Fruit fly (Drosophila melanogaster) whole organism, embryonic: ENCODE data around the gene Mical.

Experiments
- Atf6 ChIP-seq: fragments of 200-800 bp; sonication (Bioruptor generic); IDR thresholded peaks from 2 replicates; pipeline ENCODE4 v1.3.6; 2022; ENCODE audit warnings: missing biosample characterization, missing genetic modification characterization
- CG11504 ChIP-seq: fragments of 200-800 bp; sonication (Bioruptor generic); optimal IDR thresholded peaks from 3 replicates; lab custom pipeline; 2019; ENCODE audit warnings: missing biosample characterization, mild to moderate bottlenecking, missing genetic modification characterization, moderate library complexity
- CG16815 ChIP-seq: fragments of 200-800 bp; sonication (Bioruptor generic); optimal IDR thresholded peaks from 3 replicates; lab custom pipeline; 2017; ENCODE audit warnings: missing biosample characterization, mild to moderate bottlenecking, missing genetic modification characterization
- CG17361 ChIP-seq: fragments of 200-800 bp; sonication (Bioruptor generic); IDR thresholded peaks from 3 replicates; pipeline ENCODE4 v1.3.6; 2022; ENCODE audit warnings: missing biosample characterization, missing genetic modification characterization
- CG2875 ChIP-seq: fragments of 200-800 bp; sonication (Bioruptor generic); optimal IDR thresholded peaks from 2 replicates; lab custom pipeline; 2017; ENCODE audit warnings: missing biosample characterization, mild to moderate bottlenecking, missing genetic modification characterization, missing genetic modification reagents
- CG31441 ChIP-seq: fragments of 200-800 bp; sonication (Bioruptor generic); IDR thresholded peaks from 2 replicates; pipeline ENCODE4 v1.3.6; 2022; ENCODE audit warnings: missing biosample characterization, missing genetic modification characterization
- CG6272 ChIP-seq: fragments of 200-800 bp; sonication (Bioruptor generic); IDR thresholded peaks from 2 replicates; pipeline ENCODE4 v1.3.6; 2022; ENCODE audit warnings: missing biosample characterization, missing genetic modification characterization
- CG9876 ChIP-seq: fragments of 200-800 bp; sonication (Bioruptor generic); optimal IDR thresholded peaks from 2 replicates; lab custom pipeline; 2016; ENCODE audit warnings: missing biosample characterization, missing genetic modification characterization
- Drgx ChIP-seq: fragments of 200-800 bp; sonication (Bioruptor generic); IDR thresholded peaks from 2 replicates; pipeline ENCODE4 v1.3.6; 2022; ENCODE audit warnings: missing biosample characterization, missing genetic modification characterization
- Ets97D ChIP-seq: fragments of 200-800 bp; sonication (Bioruptor generic); optimal IDR thresholded peaks from 3 replicates; lab custom pipeline; 2016; ENCODE audit warnings: missing biosample characterization, missing genetic modification characterization
- Hr51 ChIP-seq, 2 experiments: fragments of 200-800 bp; sonication (Bioruptor generic); optimal IDR thresholded peaks; 2 replicates in 1 of 2; 3 replicates in 1 of 2; lab custom pipeline; 2016 to 2018; ENCODE audit warnings: missing biosample characterization in 2 of 2, missing genetic modification characterization in 2 of 2, mild to moderate bottlenecking in 1 of 2, moderate library complexity in 1 of 2
- Lpt ChIP-seq: fragments of >200 bp; optimal IDR thresholded peaks from 2 replicates; lab custom pipeline; 2018; ENCODE audit warnings: missing biosample characterization, missing genetic modification characterization
- Oli ChIP-seq: fragments of 200-800 bp; sonication (Bioruptor generic); optimal IDR thresholded peaks from 2 replicates; lab custom pipeline; 2018; ENCODE audit warnings: missing biosample characterization, mild to moderate bottlenecking, missing genetic modification characterization, moderate library complexity
- Ssrp ChIP-seq: fragments of 200-800 bp; sonication (Bioruptor generic); optimal IDR thresholded peaks from 2 replicates; lab custom pipeline; 2018; ENCODE audit warnings: missing biosample characterization, mild to moderate bottlenecking, missing genetic modification characterization, moderate library complexity
- TFAM ChIP-seq: fragments of 200-800 bp; sonication (Bioruptor generic); optimal IDR thresholded peaks from 2 replicates; lab custom pipeline; 2017; ENCODE audit warnings: missing biosample characterization, missing genetic modification characterization, inconsistent platforms
- Vsx1 ChIP-seq: fragments of 200-800 bp; sonication (Bioruptor generic); optimal IDR thresholded peaks from 2 replicates; lab custom pipeline; 2017; ENCODE audit warnings: missing biosample characterization, mild to moderate bottlenecking, missing genetic modification characterization, missing genetic modification reagents
- ato ChIP-seq: fragments of 200-800 bp; sonication (Bioruptor generic); IDR thresholded peaks from 2 replicates; pipeline ENCODE4 v1.3.6; 2022; ENCODE audit warnings: missing biosample characterization, missing genetic modification characterization; ENCODE audit not compliant: partially characterized antibody
- bsh ChIP-seq, 2 experiments: fragments of 200-800 bp; sonication (Bioruptor generic); optimal IDR thresholded peaks; 2 replicates each; lab custom pipeline; 2017 to 2018; ENCODE audit warnings: mild to moderate bottlenecking in 2 of 2, missing biosample characterization in 2 of 2, missing genetic modification characterization in 2 of 2, moderate library complexity in 1 of 2
- chif ChIP-seq, 2 experiments: fragments of 200-800 bp; sonication (Bioruptor generic); optimal IDR thresholded peaks; 3 replicates each; lab custom pipeline; 2016; ENCODE audit warnings: missing biosample characterization in 2 of 2, missing genetic modification characterization in 2 of 2
- eve ChIP-seq, 2 experiments: fragments of >200 bp; optimal IDR thresholded peaks; 2 replicates each; lab custom pipeline; 2017; ENCODE audit warnings: missing biosample characterization in 2 of 2, missing genetic modification characterization in 2 of 2
- grau ChIP-seq: fragments of 200-800 bp; optimal IDR thresholded peaks from 3 replicates; lab custom pipeline; 2019; ENCODE audit warnings: missing biosample characterization, mild to moderate bottlenecking, missing genetic modification characterization, moderate library complexity
- lilli ChIP-seq: fragments of 200-800 bp; sonication (Bioruptor generic); optimal IDR thresholded peaks from 3 replicates; lab custom pipeline; 2016; ENCODE audit warnings: missing biosample characterization, missing genetic modification characterization
- mam ChIP-seq: fragments of 200-800 bp; sonication (Bioruptor generic); optimal IDR thresholded peaks from 3 replicates; lab custom pipeline; 2016; ENCODE audit warnings: missing biosample characterization, missing genetic modification characterization
- nom ChIP-seq: fragments of 200-800 bp; sonication (Bioruptor generic); optimal IDR thresholded peaks from 2 replicates; lab custom pipeline; 2017; ENCODE audit warnings: missing biosample characterization, missing genetic modification characterization, mild to moderate bottlenecking, moderate library complexity, missing genetic modification reagents
- phol ChIP-seq: fragments of 200-800 bp; sonication (Bioruptor generic); optimal IDR thresholded peaks from 3 replicates; lab custom pipeline; 2018; ENCODE audit warnings: missing biosample characterization, mild to moderate bottlenecking, missing genetic modification characterization, moderate library complexity
- prd ChIP-seq, 3 experiments: fragments of >200 bp in 2 of 3; fragments of 200-800 bp in 1 of 3; sonication (Bioruptor generic) in 1 of 3; optimal IDR thresholded peaks in 2 of 3; IDR thresholded peaks in 1 of 3; 2 replicates in 2 of 3; 3 replicates in 1 of 3; pipeline versions ENCODE4 v1.3.6 to Lab custom; 2017 to 2022; ENCODE audit warnings: missing biosample characterization in 1 of 3, missing genetic modification characterization in 1 of 3
- scrt ChIP-seq: fragments of 200-800 bp; sonication (Bioruptor generic); optimal IDR thresholded peaks from 2 replicates; lab custom pipeline; 2018; ENCODE audit warnings: missing biosample characterization, mild to moderate bottlenecking, missing genetic modification characterization, moderate library complexity
- sens ChIP-seq: fragments of 200-800 bp; sonication (Bioruptor generic); peaks from one replicate; lab custom pipeline; 2016; ENCODE audit warnings: missing biosample characterization, missing genetic modification characterization
- tap ChIP-seq: fragments of 200-800 bp; optimal IDR thresholded peaks from 3 replicates; lab custom pipeline; 2019; ENCODE audit warnings: missing biosample characterization, mild to moderate bottlenecking, missing genetic modification characterization, moderate library complexity
- tna ChIP-seq: fragments of 200-800 bp; sonication (Bioruptor generic); IDR thresholded peaks from 2 replicates; pipeline ENCODE4 v1.3.6; 2022; ENCODE audit warnings: missing biosample characterization, missing genetic modification characterization; ENCODE audit not compliant: partially characterized antibody

Mical gene

dm6 chr3R:10032951-10033720 lies 9.6 kb downstream of the Mical start (continued):
- peak in 1 of 2 experiments; percentile 47 for TF ChIP-seq Hr51 (GFP tag; optimal IDR thresholded peaks at IDR 0.05; lab: Kevin White, UChicago)
- peak; percentile 19 for TF ChIP-seq grau (tag; lab: Kevin White, UChicago)
- no peak for TF ChIP-seq chif (GFP tag; optimal IDR thresholded peaks at IDR 0.05; lab: Kevin White, UChicago)
- TF ChIP-seq prd (optimal IDR thresholded peaks at IDR 0.05; lab: Kevin White, UChicago), result no peak
- TF ChIP-seq prd (GFP tag; IDR thresholded peaks at IDR 0.05; lab: Robert Waterston, UW), result peak; percentile 25; the same call in 1 of the 3 replicates
- TF ChIP-seq CG17361, result 0 out of 3 replicates have a peak, but pooled peaks have one; percentile 37
- TF ChIP-seq nom (GFP tag; lab: Kevin White, UChicago), result no peak
- TF ChIP-seq lilli (GFP tag; lab: Kevin White, UChicago), result no peak
- TF ChIP-seq CG11504 (tag; lab: Kevin White, UChicago), result peak; percentile 30
- TF ChIP-seq bsh (GFP tag; optimal IDR thresholded peaks at IDR 0.05; lab: Kevin White, UChicago), result peak in 1 of 2 experiments; percentile 17
- peak; percentile 48 for TF ChIP-seq CG31441 (GFP tag; lab: Robert Waterston, UW)
- TF ChIP-seq Ets97D (GFP tag; lab: Kevin White, UChicago), result no peak
- TF ChIP-seq mam, result no peak
- TF ChIP-seq sens, result peak; percentile 86
- peak; percentile 8 for TF ChIP-seq tap (tag; lab: Kevin White, UChicago)
- no peak for TF ChIP-seq Ssrp (tag; lab: Kevin White, UChicago)
- TF ChIP-seq tna (GFP tag; lab: Robert Waterston, UW), result no peak
- peak; percentile 11 for TF ChIP-seq CG2875 (GFP tag; lab: Kevin White, UChicago)
- peak; percentile 4 for TF ChIP-seq Vsx1
- no peak for TF ChIP-seq ato (GFP tag; lab: Robert Waterston, UW)
- TF ChIP-seq phol, result peak; percentile 24
- TF ChIP-seq Oli (tag; lab: Kevin White, UChicago), result peak; percentile 17
- peak; percentile 53 for TF ChIP-seq scrt (GFP tag; lab: Kevin White, UChicago)
- TF ChIP-seq, all 482 proteins: peak for 52

- no peak for TF ChIP-seq Lpt (GFP tag; lab: Kevin White, UChicago)
- peak; percentile 28; the same call in 1 of the 2 replicates for TF ChIP-seq Atf6
- TF ChIP-seq TFAM (GFP tag; lab: Kevin White, UChicago), result no peak
Measured at dm6 chr3R:10031480-10031879, 11.2 kb downstream of the Mical start.

- TF ChIP-seq Drgx (GFP tag; lab: Robert Waterston, UW), result peak; percentile 36; the same call in 1 of the 2 replicates
- no peak for TF ChIP-seq CG6272 (GFP tag; lab: Robert Waterston, UW)
- TF ChIP-seq, all 482 proteins: peak for 1
Measured at dm6 chr3R:10028378-10028777, 14.3 kb downstream of the Mical start.

DNA sequence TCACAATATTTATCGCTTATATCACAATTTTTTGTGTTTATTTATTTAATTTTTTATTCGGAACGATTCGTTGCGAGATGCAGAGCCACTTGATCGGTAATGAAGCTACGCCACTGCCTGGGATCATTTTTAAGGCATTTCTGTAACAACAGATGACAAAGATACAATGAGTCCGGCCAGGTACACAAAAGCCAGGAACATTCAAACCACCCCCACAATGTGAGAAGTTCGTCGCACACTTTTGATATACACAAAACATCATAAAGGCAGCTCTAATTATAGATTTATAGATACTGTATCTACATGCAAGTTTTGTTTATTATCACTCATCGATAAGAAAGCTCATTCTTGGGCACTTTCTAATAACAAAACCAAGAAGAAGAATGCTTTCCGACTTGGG lies 17.6 kb downstream of the Mical start, which contains the start of gene CG31407:
CG31407 (minus strand) TSS at position 101 of the 400 bp plus-strand sequence.
- TF ChIP-seq eve (GFP tag; optimal IDR thresholded peaks at IDR 0.05; lab: Kevin White, UChicago) (no peak), CG16815 (GFP tag; lab: Kevin White, UChicago) (no peak), CG9876 (GFP tag; lab: Kevin White, UChicago) (no peak), phol (no peak), sens (peak; percentile 65)
